Fruit fly (Drosophila melanogaster): ENCODE measurements around the gene CG32270.

DNA sequence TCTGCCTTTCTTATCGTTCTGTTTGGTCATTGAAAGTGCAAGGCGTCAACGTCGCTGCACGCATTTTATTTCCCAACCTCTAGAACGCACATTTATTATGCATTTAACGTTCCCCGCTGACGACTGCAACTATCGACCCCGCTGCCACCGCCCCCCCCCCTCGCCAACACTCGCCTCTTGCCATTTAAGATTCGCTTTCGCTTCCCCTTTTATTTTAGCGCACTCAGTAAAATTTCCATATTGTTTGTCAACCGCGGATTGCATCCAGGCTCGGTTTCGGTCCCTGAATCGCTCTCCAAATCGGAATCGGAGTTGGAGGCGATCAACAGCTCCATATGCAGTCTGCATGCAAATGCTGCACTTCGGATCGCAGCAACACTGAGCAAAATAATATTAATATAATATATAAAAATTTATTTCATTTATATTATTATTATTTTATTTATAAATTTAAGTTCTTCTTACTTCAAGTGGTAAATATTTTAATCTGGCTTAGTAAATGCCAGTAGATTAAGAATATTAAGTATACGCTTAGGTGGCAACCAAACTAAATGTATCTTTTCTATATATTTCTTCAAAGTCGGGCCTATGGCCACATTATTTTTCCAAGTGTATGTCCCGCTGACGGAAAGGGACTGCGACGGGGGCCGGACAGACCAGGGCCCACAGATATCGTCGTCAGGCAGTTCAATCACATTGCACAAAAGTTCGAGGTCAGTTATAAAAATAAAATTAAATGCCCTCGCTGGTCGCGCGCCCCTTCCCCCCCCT is 32.0 kb upstream of the CG32270 start:
- no peak for TF ChIP-seq sr (GFP tag; IDR thresholded peaks at IDR 0.05)
- TF ChIP-seq pita (GFP tag; optimal IDR thresholded peaks at IDR 0.05) = no peak
- TF ChIP-seq luna (GFP tag; optimal IDR thresholded peaks at IDR 0.05) = no peak
- no peak for TF ChIP-seq Hsf (GFP tag; optimal IDR thresholded peaks at IDR 0.05)
- TF ChIP-seq da (GFP tag; optimal IDR thresholded peaks at IDR 0.05) = no peak
- no peak for TF ChIP-seq CG33557 (GFP tag; optimal IDR thresholded peaks at IDR 0.05)
- TF ChIP-seq Sox102F (GFP tag; optimal IDR thresholded peaks at IDR 0.05) = peak; percentile 70
- peak; percentile 25 for TF ChIP-seq Hr3 (GFP tag; optimal IDR thresholded peaks at IDR 0.05)
- TF ChIP-seq nerfin-1 (tag; optimal IDR thresholded peaks at IDR 0.05) = no peak
- no peak for TF ChIP-seq TFAM (GFP tag; optimal IDR thresholded peaks at IDR 0.05)
